Worm (Caenorhabditis elegans): ENCODE measurements around the gene nspd-2.
A peak's percentile ranks its signal among the peaks of the same experiment; 100 is the strongest.

Gene nspd-2

DNA sequence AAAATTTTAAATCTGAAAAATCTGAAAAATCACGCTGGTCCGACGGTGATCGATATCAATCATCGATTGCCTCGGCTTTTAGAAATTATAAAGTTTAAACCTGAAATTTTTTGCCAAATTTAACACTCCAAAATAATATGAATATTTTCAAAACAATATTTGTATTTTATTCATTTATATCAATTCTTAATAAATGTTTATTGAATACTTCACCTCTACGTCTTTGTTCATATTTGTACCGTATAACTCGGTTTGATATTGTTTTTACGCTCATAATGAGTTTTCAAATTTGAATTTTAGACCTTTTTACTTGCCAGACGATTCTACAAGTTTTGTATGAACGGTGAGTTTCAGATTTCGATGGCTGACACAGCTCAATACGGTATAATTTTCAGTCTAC lies 20.9 kb downstream of the nspd-2 start, which contains the start of the genes K07F5.15 and K07F5.22:
TSS of gene K07F5.15 (plus strand) at position 301 of the 400 bp plus-strand sequence.
TSS of gene K07F5.22 (plus strand) at position 301 of the 400 bp plus-strand sequence.
- TF ChIP-seq ztf-25 (GFP tag; IDR thresholded peaks at IDR 0.05) (no peak), F22D6.2 (tag; optimal IDR thresholded peaks at IDR 0.05) (no peak), ceh-40 (GFP tag; IDR thresholded peaks at IDR 0.05) (no peak), efl-1 (GFP tag; optimal IDR thresholded peaks at IDR 0.05) (no peak), egl-18 (GFP tag; IDR thresholded peaks at IDR 0.05) (no peak), D2030.7 (GFP tag; IDR thresholded peaks at IDR 0.05) (no peak), atf-7 (tag; optimal IDR thresholded peaks at IDR 0.05) (no peak)

DNA sequence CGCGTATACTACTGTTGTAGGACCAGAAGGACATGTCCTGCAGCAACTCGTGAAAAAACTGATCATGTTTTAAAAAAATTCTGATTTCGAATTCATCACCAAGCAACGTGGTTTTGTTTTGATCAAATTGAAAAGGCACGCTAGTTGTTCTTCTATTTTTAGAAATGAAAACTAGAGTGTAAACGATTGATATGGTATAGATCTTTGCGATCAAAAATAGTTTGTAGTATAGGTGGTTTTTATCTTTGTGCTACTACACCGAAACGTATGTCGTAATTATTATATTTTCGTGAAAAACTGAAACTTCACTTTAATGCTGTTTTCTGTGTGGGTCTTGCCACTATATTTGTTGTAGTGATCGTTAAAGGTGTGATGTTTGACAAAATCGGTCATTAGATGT lies 23.0 kb downstream of the nspd-2 start:
- no peak for TF ChIP-seq B0336.3 (GFP tag; IDR thresholded peaks at IDR 0.05)
- no peak for TF ChIP-seq K11D2.4 (GFP tag; IDR thresholded peaks at IDR 0.05)
- no peak for TF ChIP-seq nfya-2 (GFP tag; IDR thresholded peaks at IDR 0.05)
- no peak for TF ChIP-seq die-1 (tag; optimal IDR thresholded peaks at IDR 0.05)
- TF ChIP-seq dox-1 (GFP tag; IDR thresholded peaks at IDR 0.05), result no peak
- no peak for TF ChIP-seq xnd-1 (tag; optimal IDR thresholded peaks at IDR 0.05)
- TF ChIP-seq ceh-79 (tag; optimal IDR thresholded peaks at IDR 0.05), result no peak

DNA sequence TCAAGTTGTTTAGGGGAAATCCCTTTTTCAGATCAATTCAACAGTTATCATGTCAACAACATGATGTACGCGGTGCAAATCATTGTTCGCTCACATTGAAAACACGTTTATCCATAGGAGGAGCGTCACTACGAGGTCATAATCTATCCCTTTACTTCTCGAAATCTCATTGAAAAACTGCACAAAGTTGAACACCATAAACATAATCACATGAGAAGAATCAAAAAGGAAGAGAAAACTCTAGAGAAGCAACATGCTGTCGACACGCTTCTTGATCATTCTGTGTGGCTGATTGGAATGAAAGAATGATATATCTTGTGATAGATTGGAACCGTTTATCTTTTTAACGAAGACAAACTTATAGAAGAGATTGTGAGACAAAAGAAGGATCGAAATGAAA lies 24.1 kb downstream of the nspd-2 start:
- no peak for TF ChIP-seq ceh-40 (GFP tag; IDR thresholded peaks at IDR 0.05)
- TF ChIP-seq lin-26 (GFP tag; IDR thresholded peaks at IDR 0.05), result peak; percentile 48; the same call in 1 of the 2 replicates
- peak; percentile 3 for TF ChIP-seq nhr-80 (tag; optimal IDR thresholded peaks at IDR 0.05)
- no peak for TF ChIP-seq pbrm-1 (GFP tag; IDR thresholded peaks at IDR 0.05)
- peak; percentile 75; the same call in 1 of the 2 replicates for TF ChIP-seq K11D2.4 (GFP tag; IDR thresholded peaks at IDR 0.05)
- no peak for TF ChIP-seq T26A5.8 (tag; optimal IDR thresholded peaks at IDR 0.05)
- TF ChIP-seq F33H1.4 (GFP tag; IDR thresholded peaks at IDR 0.05), result no peak
- no peak for TF ChIP-seq B0336.3 (GFP tag; IDR thresholded peaks at IDR 0.05)
- no peak for TF ChIP-seq D2030.7 (GFP tag; IDR thresholded peaks at IDR 0.05)
- no peak for TF ChIP-seq aptf-3 (GFP tag; IDR thresholded peaks at IDR 0.05)
- TF ChIP-seq let-607 (tag; optimal IDR thresholded peaks at IDR 0.05), result peak in 1 of 2 experiments; percentile 8
- TF ChIP-seq madf-6 (GFP tag; IDR thresholded peaks at IDR 0.05), result no peak
- TF ChIP-seq hsf-1 (GFP tag; IDR thresholded peaks at IDR 0.05), result peak; percentile 76
- TF ChIP-seq ztf-26 (tag; optimal IDR thresholded peaks at IDR 0.05), result peak; percentile 84
- no peak for TF ChIP-seq hlh-12 (tag; optimal IDR thresholded peaks at IDR 0.05)
- no peak for TF ChIP-seq rec-8 (tag; optimal IDR thresholded peaks at IDR 0.05)
- TF ChIP-seq nhr-120 (GFP tag; IDR thresholded peaks at IDR 0.05), result no peak
- peak; percentile 6 for TF ChIP-seq ceh-27 (GFP tag; optimal IDR thresholded peaks at IDR 0.05)
- TF ChIP-seq hmg-1.2 (GFP tag; IDR thresholded peaks at IDR 0.05), result no peak
- TF ChIP-seq die-1 (tag; optimal IDR thresholded peaks at IDR 0.05), result peak; percentile 55
- TF ChIP-seq ets-4 (GFP tag; optimal IDR thresholded peaks at IDR 0.05), result no peak
- peak; percentile 84 for TF ChIP-seq lin-40 (tag; optimal IDR thresholded peaks at IDR 0.05)
- TF ChIP-seq zfh-2 (GFP tag; conservative IDR thresholded peaks at IDR 0.05), result no peak
- no peak for TF ChIP-seq gei-17 (GFP tag; optimal IDR thresholded peaks at IDR 0.05)
- no peak for TF ChIP-seq ama-1 (optimal IDR thresholded peaks at IDR 0.05)
- no peak for TF ChIP-seq ama-1 (GFP tag; optimal IDR thresholded peaks at IDR 0.05)
- no peak for TF ChIP-seq repo-1 (tag; optimal IDR thresholded peaks at IDR 0.05)
- TF ChIP-seq somi-1 (GFP tag; optimal IDR thresholded peaks at IDR 0.05), result peak; percentile 96
- no peak for TF ChIP-seq cebp-1 (GFP tag; IDR thresholded peaks at IDR 0.05)
- peak; percentile 27 for TF ChIP-seq cebp-1 (tag; optimal IDR thresholded peaks at IDR 0.05)
- TF ChIP-seq bed-1 (GFP tag; IDR thresholded peaks at IDR 0.05), result no peak
- TF ChIP-seq C06A6.2 (GFP tag; conservative IDR thresholded peaks at IDR 0.05), result 0 out of 2 replicates have a peak, but pooled peaks have one; percentile 19
- peak; percentile 26 for TF ChIP-seq chd-7 (tag; optimal IDR thresholded peaks at IDR 0.05)
- no peak for TF ChIP-seq F37B4.10 (GFP tag; IDR thresholded peaks at IDR 0.05)
- no peak for TF ChIP-seq lin-54 (GFP tag; optimal IDR thresholded peaks at IDR 0.05)
- no peak for TF ChIP-seq unc-62 (GFP tag; optimal IDR thresholded peaks at IDR 0.05)
- TF ChIP-seq him-1 (tag; optimal IDR thresholded peaks at IDR 0.05), result no peak
- peak; percentile 3 for TF ChIP-seq tbp1 (GFP tag; optimal IDR thresholded peaks at IDR 0.05)
